Fruit fly (Drosophila melanogaster) whole organism, embryonic: Measurements from ENCODE around the gene CG3909.

Source experiments
- Atf3 ChIP-seq: fragments of 200-800 bp; sonication (Bioruptor generic); optimal IDR thresholded peaks from 3 replicates; lab custom pipeline; 2016; ENCODE audit warnings: missing biosample characterization, missing genetic modification characterization
- B-H1 ChIP-seq: fragments of 200-800 bp; sonication (Bioruptor generic); IDR thresholded peaks from 3 replicates; pipeline ENCODE4 v1.3.6; 2022; ENCODE audit warnings: missing biosample characterization, missing genetic modification characterization
- CG10209 ChIP-seq: fragments of 200-800 bp; sonication (Bioruptor generic); optimal IDR thresholded peaks from 3 replicates; lab custom pipeline; 2017; ENCODE audit warnings: missing biosample characterization, mild to moderate bottlenecking, missing genetic modification characterization, missing genetic modification reagents
- CG10654 ChIP-seq: fragments of 200-800 bp; sonication (Bioruptor generic); optimal IDR thresholded peaks from 2 replicates; lab custom pipeline; 2016; ENCODE audit warnings: missing biosample characterization, missing genetic modification characterization
- CG11696 ChIP-seq: fragments of 200-800 bp; sonication (Bioruptor generic); IDR thresholded peaks from 2 replicates; pipeline ENCODE4 v1.3.6; 2022; ENCODE audit warnings: missing biosample characterization, missing genetic modification characterization
- CG11723 ChIP-seq: fragments of 200-800 bp; sonication (Bioruptor generic); optimal IDR thresholded peaks from 2 replicates; lab custom pipeline; 2017; ENCODE audit warnings: missing biosample characterization, mild to moderate bottlenecking, missing genetic modification characterization
- CG17912 ChIP-seq: fragments of 200-800 bp; sonication (Bioruptor generic); optimal IDR thresholded peaks from 2 replicates; lab custom pipeline; 2018; ENCODE audit warnings: missing biosample characterization, mild to moderate bottlenecking, missing genetic modification characterization
- CG1792 ChIP-seq: fragments of 200-800 bp; sonication (Bioruptor generic); optimal IDR thresholded peaks from 2 replicates; lab custom pipeline; 2016; ENCODE audit warnings: missing biosample characterization, missing genetic modification characterization
- CG18262 ChIP-seq: fragments of 200-800 bp; optimal IDR thresholded peaks from 3 replicates; lab custom pipeline; 2019; ENCODE audit warnings: missing biosample characterization, mild to moderate bottlenecking, missing genetic modification characterization, moderate library complexity
- CG2116 ChIP-seq: fragments of 200-800 bp; sonication (Bioruptor generic); optimal IDR thresholded peaks from 3 replicates; lab custom pipeline; 2018; ENCODE audit warnings: missing biosample characterization, mild to moderate bottlenecking, missing genetic modification characterization
- CG2129 ChIP-seq: fragments of 200-800 bp; sonication (Bioruptor generic); IDR thresholded peaks from 2 replicates; pipeline ENCODE4 v1.3.6; 2022; ENCODE audit warnings: missing biosample characterization, missing genetic modification characterization; ENCODE audit not compliant: partially characterized antibody
- CG30403 ChIP-seq: fragments of 200-800 bp; sonication (Bioruptor generic); optimal IDR thresholded peaks from 3 replicates; lab custom pipeline; 2016; ENCODE audit warnings: missing biosample characterization, missing genetic modification characterization
- CG34224 ChIP-seq: fragments of 200-800 bp; sonication (Bioruptor generic); IDR thresholded peaks from 3 replicates; pipeline ENCODE4 v1.3.6; 2022; ENCODE audit warnings: missing biosample characterization, missing genetic modification characterization; ENCODE audit not compliant: partially characterized antibody
- CG4617 ChIP-seq: fragments of 200-800 bp; sonication (Bioruptor generic); optimal IDR thresholded peaks from 3 replicates; lab custom pipeline; 2016; ENCODE audit warnings: missing biosample characterization, missing genetic modification characterization, borderline replicate concordance
- CG4854 ChIP-seq: fragments of 200-800 bp; sonication (Bioruptor generic); optimal IDR thresholded peaks from 2 replicates; lab custom pipeline; 2016; ENCODE audit warnings: missing biosample characterization, missing genetic modification characterization, inconsistent platforms
- CG5245 ChIP-seq: fragments of 200-800 bp; sonication (Bioruptor generic); optimal IDR thresholded peaks from 3 replicates; lab custom pipeline; 2016; ENCODE audit warnings: missing biosample characterization, missing genetic modification characterization
- CG6254 ChIP-seq: fragments of 200-800 bp; sonication (Bioruptor generic); optimal IDR thresholded peaks from 3 replicates; lab custom pipeline; 2017; ENCODE audit warnings: mild to moderate bottlenecking, missing biosample characterization, missing genetic modification reagents, missing genetic modification characterization
- CG7372 ChIP-seq: fragments of 200-800 bp; sonication (Bioruptor generic); IDR thresholded peaks from 2 replicates; pipeline ENCODE4 v1.3.6; 2022; ENCODE audit warnings: missing biosample characterization, missing genetic modification characterization
- CG8388 ChIP-seq: fragments of 200-800 bp; sonication (Bioruptor generic); optimal IDR thresholded peaks from 2 replicates; lab custom pipeline; 2019; ENCODE audit warnings: missing biosample characterization, mild to moderate bottlenecking, missing genetic modification characterization, moderate library complexity
- Gsc ChIP-seq: fragments of 200-800 bp; sonication (Bioruptor generic); IDR thresholded peaks from 2 replicates; pipeline ENCODE4 v1.3.6; 2022; ENCODE audit warnings: missing biosample characterization, missing genetic modification characterization
- Hsf ChIP-seq: fragments of 200-800 bp; sonication (Bioruptor generic); optimal IDR thresholded peaks from 3 replicates; lab custom pipeline; 2016; ENCODE audit warnings: missing biosample characterization, missing genetic modification characterization
- MESR4 ChIP-seq: fragments of 200-800 bp; sonication (Bioruptor generic); optimal IDR thresholded peaks from 2 replicates; lab custom pipeline; 2018; ENCODE audit warnings: missing biosample characterization, mild to moderate bottlenecking, missing genetic modification characterization, moderate library complexity
- Mad ChIP-seq: fragments of 200-800 bp; sonication (Bioruptor generic); optimal IDR thresholded peaks from 2 replicates; lab custom pipeline; 2016; ENCODE audit warnings: missing biosample characterization, missing genetic modification characterization
- NC2α ChIP-seq: fragments of 200-800 bp; sonication (Bioruptor generic); optimal IDR thresholded peaks from 2 replicates; lab custom pipeline; 2016; ENCODE audit warnings: missing biosample characterization, missing genetic modification characterization
- Oaz ChIP-seq: fragments of 200-800 bp; sonication (Bioruptor generic); IDR thresholded peaks from 2 replicates; pipeline ENCODE4 v1.3.6; 2022; ENCODE audit warnings: missing biosample characterization, missing genetic modification characterization
- Rfx ChIP-seq: fragments of 200-800 bp; sonication (Bioruptor generic); IDR thresholded peaks from 2 replicates; pipeline ENCODE4 v1.3.6; 2022; ENCODE audit warnings: missing biosample characterization, missing genetic modification characterization
- Scr ChIP-seq: fragments of 200-800 bp; sonication (Bioruptor generic); IDR thresholded peaks from 2 replicates; pipeline ENCODE4 v1.3.6; 2022; ENCODE audit warnings: missing biosample characterization, missing genetic modification characterization; ENCODE audit not compliant: partially characterized antibody
- TFAM ChIP-seq: fragments of 200-800 bp; sonication (Bioruptor generic); optimal IDR thresholded peaks from 2 replicates; lab custom pipeline; 2017; ENCODE audit warnings: missing biosample characterization, missing genetic modification characterization, inconsistent platforms
- abd-A ChIP-seq: fragments of 200-800 bp; sonication (Bioruptor generic); optimal IDR thresholded peaks from 3 replicates; lab custom pipeline; 2019; ENCODE audit warnings: missing biosample characterization, mild to moderate bottlenecking, missing genetic modification characterization, moderate library complexity
- bab2 ChIP-seq: fragments of 200-800 bp; sonication (Bioruptor generic); optimal IDR thresholded peaks from 2 replicates; lab custom pipeline; 2016; ENCODE audit warnings: missing biosample characterization, missing genetic modification characterization
- bsh ChIP-seq, 2 experiments: fragments of 200-800 bp; sonication (Bioruptor generic); optimal IDR thresholded peaks; 2 replicates each; lab custom pipeline; 2017 to 2018; ENCODE audit warnings: mild to moderate bottlenecking in 2 of 2, missing biosample characterization in 2 of 2, missing genetic modification characterization in 2 of 2, moderate library complexity in 1 of 2
- chm ChIP-seq: fragments of 200-800 bp; sonication (Bioruptor generic); IDR thresholded peaks from 2 replicates; pipeline ENCODE4 v1.3.6; 2022; ENCODE audit warnings: missing biosample characterization, missing genetic modification characterization
- gce ChIP-seq: fragments of 200-800 bp; sonication (Bioruptor generic); IDR thresholded peaks from 3 replicates; pipeline ENCODE4 v1.3.6; 2022; ENCODE audit warnings: missing biosample characterization, missing genetic modification characterization
- grau ChIP-seq: fragments of 200-800 bp; optimal IDR thresholded peaks from 3 replicates; lab custom pipeline; 2019; ENCODE audit warnings: missing biosample characterization, mild to moderate bottlenecking, missing genetic modification characterization, moderate library complexity
- jing ChIP-seq: fragments of 200-800 bp; sonication (Bioruptor generic); optimal IDR thresholded peaks from 2 replicates; lab custom pipeline; 2018; ENCODE audit warnings: missing biosample characterization, mild to moderate bottlenecking, missing genetic modification characterization
- kah ChIP-seq: fragments of 200-800 bp; sonication (Bioruptor generic); optimal IDR thresholded peaks from 2 replicates; lab custom pipeline; 2018; ENCODE audit warnings: missing biosample characterization, mild to moderate bottlenecking, missing genetic modification characterization
- ken ChIP-seq: fragments of 200-800 bp; sonication (Bioruptor generic); IDR thresholded peaks from 3 replicates; pipeline ENCODE4 v1.3.6; 2022; ENCODE audit warnings: missing biosample characterization, missing genetic modification characterization
- kni ChIP-seq: fragments of 200-800 bp; sonication (Bioruptor generic); optimal IDR thresholded peaks from 3 replicates; lab custom pipeline; 2017; ENCODE audit warnings: mild to moderate bottlenecking, missing biosample characterization, missing genetic modification reagents, missing genetic modification characterization
- lilli ChIP-seq: fragments of 200-800 bp; sonication (Bioruptor generic); optimal IDR thresholded peaks from 3 replicates; lab custom pipeline; 2016; ENCODE audit warnings: missing biosample characterization, missing genetic modification characterization
- luna ChIP-seq: fragments of 200-800 bp; sonication (Bioruptor generic); optimal IDR thresholded peaks from 2 replicates; lab custom pipeline; 2016; ENCODE audit warnings: missing biosample characterization, missing genetic modification characterization
- maf-S ChIP-seq: fragments of 200-800 bp; sonication (Bioruptor generic); optimal IDR thresholded peaks from 2 replicates; lab custom pipeline; 2016; ENCODE audit warnings: missing biosample characterization, missing genetic modification characterization
- phol ChIP-seq: fragments of 200-800 bp; sonication (Bioruptor generic); optimal IDR thresholded peaks from 3 replicates; lab custom pipeline; 2018; ENCODE audit warnings: missing biosample characterization, mild to moderate bottlenecking, missing genetic modification characterization, moderate library complexity
- pum ChIP-seq: fragments of 200-800 bp; sonication (Bioruptor generic); optimal IDR thresholded peaks from 2 replicates; lab custom pipeline; 2016; ENCODE audit warnings: missing biosample characterization, missing genetic modification characterization
- repo ChIP-seq: fragments of 200-800 bp; sonication (Bioruptor generic); optimal IDR thresholded peaks from 2 replicates; lab custom pipeline; 2016; ENCODE audit warnings: missing biosample characterization, missing genetic modification characterization
- sc ChIP-seq, 3 experiments: fragments of >200 bp in 2 of 3; fragments of 200-800 bp in 1 of 3; sonication (Bioruptor generic) in 1 of 3; optimal IDR thresholded peaks; 2 replicates in 2 of 3; 3 replicates in 1 of 3; lab custom pipeline; 2017; ENCODE audit warnings: mild to moderate bottlenecking in 1 of 3, missing biosample characterization in 1 of 3, missing genetic modification characterization in 1 of 3, missing genetic modification reagents in 1 of 3
- slbo ChIP-seq: fragments of 200-800 bp; sonication (Bioruptor generic); IDR thresholded peaks from 2 replicates; pipeline ENCODE4 v1.3.6; 2022; ENCODE audit warnings: missing biosample characterization, missing genetic modification characterization
- stc ChIP-seq: fragments of 200-800 bp; sonication (Bioruptor generic); IDR thresholded peaks from 2 replicates; pipeline ENCODE4 v1.3.6; 2022; ENCODE audit warnings: missing biosample characterization, missing genetic modification characterization
- tgo ChIP-seq: fragments of 200-800 bp; sonication (Bioruptor generic); IDR thresholded peaks from 3 replicates; pipeline ENCODE4 v1.3.6; 2022; ENCODE audit warnings: missing biosample characterization, missing genetic modification characterization
- vfl ChIP-seq: fragments of 200-800 bp; sonication (Bioruptor generic); optimal IDR thresholded peaks from 2 replicates; lab custom pipeline; 2016; ENCODE audit warnings: missing biosample characterization, missing genetic modification characterization
- wek ChIP-seq: fragments of 200-800 bp; sonication (Bioruptor generic); optimal IDR thresholded peaks from 3 replicates; lab custom pipeline; 2018; ENCODE audit warnings: missing biosample characterization, mild to moderate bottlenecking, missing genetic modification characterization, moderate library complexity

CG3909 gene

DNA sequence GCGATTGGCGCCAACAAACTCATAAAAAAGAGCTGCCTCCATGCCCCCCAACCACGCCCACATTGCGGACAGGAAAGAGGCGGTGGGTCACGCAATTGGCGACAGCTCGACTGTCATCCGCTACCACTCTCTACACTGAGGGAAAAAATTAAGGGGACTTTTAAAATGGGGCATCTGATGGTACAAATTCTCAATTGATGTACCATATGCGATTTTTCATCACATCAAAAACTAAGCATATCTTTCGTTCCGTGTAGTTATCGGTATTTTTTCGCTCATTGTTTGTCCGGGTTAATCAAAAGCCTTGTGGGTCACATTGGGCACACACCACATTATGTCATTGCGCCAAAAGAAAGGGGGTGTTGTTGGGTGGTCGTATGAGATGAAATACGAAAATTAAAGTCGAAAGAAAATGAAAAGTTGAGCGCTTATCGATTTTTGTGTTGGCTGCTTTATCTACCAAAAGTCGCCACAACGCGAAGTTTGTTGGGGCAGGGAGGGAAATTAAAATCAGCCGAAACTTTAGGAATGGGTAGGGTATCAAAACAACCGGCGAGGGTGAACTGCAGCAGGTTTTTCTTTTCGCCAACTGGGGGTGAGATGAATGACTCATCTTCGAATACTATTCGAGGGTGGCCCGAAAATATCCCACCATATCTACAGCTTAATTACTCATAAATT lies 18.9 kb upstream of the CG3909 start (continued):
- TF ChIP-seq tgo (GFP tag; lab: Robert Waterston, UW): peak; percentile 44; the same call in 1 of the 3 replicates
- TF ChIP-seq pum (GFP tag; lab: Kevin White, UChicago): peak; percentile 5
- TF ChIP-seq luna (GFP tag; lab: Kevin White, UChicago): no peak
- no peak for TF ChIP-seq CG11696
- no peak for TF ChIP-seq vfl
- no peak for TF ChIP-seq wek (GFP tag; lab: Kevin White, UChicago)
- no peak for TF ChIP-seq NC2α (GFP tag; lab: Kevin White, UChicago)
- peak; percentile 13 for TF ChIP-seq CG4854 (GFP tag; lab: Kevin White, UChicago)
- no peak for TF ChIP-seq stc (GFP tag; lab: Robert Waterston, UW)
- no peak for TF ChIP-seq MESR4 (GFP tag; lab: Kevin White, UChicago)
- TF ChIP-seq Gsc: no peak
- TF ChIP-seq CG6254 (GFP tag; lab: Kevin White, UChicago): no peak
- TF ChIP-seq phol (tag; lab: Kevin White, UChicago): no peak
- no peak for TF ChIP-seq CG10654 (GFP tag; lab: Kevin White, UChicago)
- no peak for TF ChIP-seq sc (optimal IDR thresholded peaks at IDR 0.05; lab: Kevin White, UChicago)
- TF ChIP-seq sc (GFP tag; optimal IDR thresholded peaks at IDR 0.05; lab: Kevin White, UChicago): no peak
- peak; percentile 55 for TF ChIP-seq bab2 (GFP tag; lab: Kevin White, UChicago)
- peak; percentile 12 for TF ChIP-seq CG30403
- TF ChIP-seq TFAM: no peak
- peak; percentile 64 for TF ChIP-seq Rfx (GFP tag; lab: Robert Waterston, UW)
- TF ChIP-seq Oaz (GFP tag; lab: Robert Waterston, UW): no peak
- TF ChIP-seq repo (GFP tag; lab: Kevin White, UChicago): peak; percentile 26
- TF ChIP-seq Hsf (GFP tag; lab: Kevin White, UChicago): peak; percentile 2
- no peak for TF ChIP-seq kni
- TF ChIP-seq grau (tag; lab: Kevin White, UChicago): no peak
- TF ChIP-seq CG8388 (GFP tag; lab: Kevin White, UChicago): no peak
- peak; percentile 56 for TF ChIP-seq lilli
- no peak for TF ChIP-seq abd-A (tag; lab: Kevin White, UChicago)
- TF ChIP-seq CG2116: no peak
- TF ChIP-seq CG10209 (GFP tag; lab: Kevin White, UChicago): no peak
- TF ChIP-seq B-H1 (GFP tag; lab: Robert Waterston, UW): peak; percentile 30; the same call in 1 of the 3 replicates
- TF ChIP-seq CG18262 (tag; lab: Kevin White, UChicago): no peak
- peak; percentile 12 for TF ChIP-seq Atf3 (GFP tag; lab: Kevin White, UChicago)
- no peak for TF ChIP-seq CG4617
- TF ChIP-seq CG17912 (GFP tag; lab: Kevin White, UChicago): no peak
- TF ChIP-seq gce: 0 out of 3 replicates have a peak, but pooled peaks have one; percentile 4
- no peak for TF ChIP-seq chm
- TF ChIP-seq jing: no peak
- peak; percentile 20 for TF ChIP-seq CG1792 (GFP tag; lab: Kevin White, UChicago)
- no peak for TF ChIP-seq bsh (GFP tag; optimal IDR thresholded peaks at IDR 0.05; lab: Kevin White, UChicago)
- no peak for TF ChIP-seq maf-S (GFP tag; lab: Kevin White, UChicago)
- peak; percentile 17 for TF ChIP-seq CG5245 (GFP tag; lab: Kevin White, UChicago)
- TF ChIP-seq CG7372: no peak
- TF ChIP-seq CG2129 (GFP tag; lab: Robert Waterston, UW): no peak
- no peak for TF ChIP-seq ken (GFP tag; lab: Robert Waterston, UW)
- peak; percentile 65 for TF ChIP-seq slbo
- no peak for TF ChIP-seq Scr (GFP tag; lab: Robert Waterston, UW)
- no peak for TF ChIP-seq kah (GFP tag; lab: Kevin White, UChicago)
- TF ChIP-seq CG34224 (GFP tag; lab: Robert Waterston, UW): no peak
- TF ChIP-seq CG11723 (GFP tag; lab: Kevin White, UChicago): no peak
- TF ChIP-seq Mad (GFP tag; lab: Kevin White, UChicago): no peak
